Fruit fly (Drosophila melanogaster) whole organism, embryonic: ENCODE data around the gene bon.

Source experiments
- Asciz ChIP-seq: fragments of 200-800 bp; sonication (Bioruptor generic); optimal IDR thresholded peaks from 2 replicates; lab custom pipeline; 2017; ENCODE audit warnings: missing biosample characterization, mild to moderate bottlenecking, missing genetic modification characterization, missing genetic modification reagents
- CG10209 ChIP-seq: fragments of 200-800 bp; sonication (Bioruptor generic); optimal IDR thresholded peaks from 3 replicates; lab custom pipeline; 2017; ENCODE audit warnings: missing biosample characterization, mild to moderate bottlenecking, missing genetic modification characterization, missing genetic modification reagents
- CG10321 ChIP-seq: fragments of 200-800 bp; sonication (Bioruptor generic); IDR thresholded peaks from 2 replicates; pipeline ENCODE4 v1.3.6; 2022; ENCODE audit warnings: missing biosample characterization, missing genetic modification characterization
- CG11085 ChIP-seq: fragments of 200-800 bp; sonication (Bioruptor generic); IDR thresholded peaks from 2 replicates; pipeline ENCODE4 v1.3.6; 2022; ENCODE audit warnings: missing biosample characterization, missing genetic modification characterization
- CG11504 ChIP-seq: fragments of 200-800 bp; sonication (Bioruptor generic); optimal IDR thresholded peaks from 3 replicates; lab custom pipeline; 2019; ENCODE audit warnings: missing biosample characterization, mild to moderate bottlenecking, missing genetic modification characterization, moderate library complexity
- CG11696 ChIP-seq: fragments of 200-800 bp; sonication (Bioruptor generic); IDR thresholded peaks from 2 replicates; pipeline ENCODE4 v1.3.6; 2022; ENCODE audit warnings: missing biosample characterization, missing genetic modification characterization
- CG12155 ChIP-seq: fragments of 200-800 bp; sonication (Bioruptor generic); optimal IDR thresholded peaks from 3 replicates; lab custom pipeline; 2016; ENCODE audit warnings: missing biosample characterization, missing genetic modification characterization
- CG13123 ChIP-seq: fragments of 200-800 bp; sonication (Bioruptor generic); optimal IDR thresholded peaks from 2 replicates; lab custom pipeline; 2016; ENCODE audit warnings: missing biosample characterization, missing genetic modification characterization
- CG13775 ChIP-seq: fragments of 200-800 bp; sonication (Bioruptor generic); optimal IDR thresholded peaks from 3 replicates; lab custom pipeline; 2017; ENCODE audit warnings: missing biosample characterization, mild to moderate bottlenecking, missing genetic modification characterization
- CG13894 ChIP-seq: fragments of 200-800 bp; sonication (Bioruptor generic); optimal IDR thresholded peaks from 3 replicates; lab custom pipeline; 2018; ENCODE audit warnings: missing biosample characterization, mild to moderate bottlenecking, missing genetic modification characterization, moderate library complexity
- CG14860 ChIP-seq: fragments of 200-800 bp; sonication (Bioruptor generic); IDR thresholded peaks from 3 replicates; pipeline ENCODE4 v1.3.6; 2022; ENCODE audit warnings: missing biosample characterization, missing genetic modification characterization; ENCODE audit not compliant: partially characterized antibody
- CG1529 ChIP-seq: fragments of 200-800 bp; sonication (Bioruptor generic); optimal IDR thresholded peaks from 3 replicates; lab custom pipeline; 2018; ENCODE audit warnings: missing biosample characterization, missing genetic modification characterization
- CG17186 ChIP-seq: fragments of 200-800 bp; sonication (Bioruptor generic); optimal IDR thresholded peaks from 3 replicates; lab custom pipeline; 2017; ENCODE audit warnings: missing biosample characterization, missing genetic modification reagents, missing genetic modification characterization
- CG2120 ChIP-seq: fragments of 200-800 bp; sonication (Bioruptor generic); optimal IDR thresholded peaks from 3 replicates; lab custom pipeline; 2016; ENCODE audit warnings: missing biosample characterization, missing genetic modification characterization
- CG2875 ChIP-seq: fragments of 200-800 bp; sonication (Bioruptor generic); optimal IDR thresholded peaks from 2 replicates; lab custom pipeline; 2017; ENCODE audit warnings: missing biosample characterization, mild to moderate bottlenecking, missing genetic modification characterization, missing genetic modification reagents
- CG32767 ChIP-seq: fragments of 200-800 bp; sonication (Bioruptor generic); IDR thresholded peaks from 2 replicates; pipeline ENCODE4 v1.3.6; 2022; ENCODE audit warnings: missing biosample characterization, missing genetic modification characterization
- CG4282 ChIP-seq: fragments of 200-800 bp; sonication (Bioruptor generic); optimal IDR thresholded peaks from 2 replicates; lab custom pipeline; 2016; ENCODE audit warnings: missing biosample characterization, missing genetic modification characterization
- CG6689 ChIP-seq: fragments of 200-800 bp; sonication (Bioruptor generic); IDR thresholded peaks from 2 replicates; pipeline ENCODE4 v1.3.6; 2022; ENCODE audit warnings: missing biosample characterization, missing genetic modification characterization
- CG7271 ChIP-seq: fragments of 200-800 bp; sonication (Bioruptor generic); optimal IDR thresholded peaks from 2 replicates; lab custom pipeline; 2018; ENCODE audit warnings: missing biosample characterization, mild to moderate bottlenecking, missing genetic modification characterization, moderate library complexity
- CG7372 ChIP-seq: fragments of 200-800 bp; sonication (Bioruptor generic); IDR thresholded peaks from 2 replicates; pipeline ENCODE4 v1.3.6; 2022; ENCODE audit warnings: missing biosample characterization, missing genetic modification characterization
- CG9609 ChIP-seq: fragments of 200-800 bp; sonication (Bioruptor generic); optimal IDR thresholded peaks from 3 replicates; lab custom pipeline; 2016; ENCODE audit warnings: missing biosample characterization, missing genetic modification characterization
- HLH3B ChIP-seq: fragments of 200-800 bp; sonication (Bioruptor generic); IDR thresholded peaks from 2 replicates; pipeline ENCODE4 v1.3.6; 2022; ENCODE audit warnings: missing biosample characterization, missing genetic modification characterization
- HmgZ ChIP-seq: fragments of 200-800 bp; sonication (Bioruptor generic); optimal IDR thresholded peaks from 2 replicates; lab custom pipeline; 2018; ENCODE audit warnings: missing biosample characterization, mild to moderate bottlenecking, missing genetic modification characterization
- Hsf ChIP-seq: fragments of 200-800 bp; sonication (Bioruptor generic); optimal IDR thresholded peaks from 3 replicates; lab custom pipeline; 2016; ENCODE audit warnings: missing biosample characterization, missing genetic modification characterization
- Lhr ChIP-seq: fragments of 200-800 bp; sonication (Bioruptor generic); optimal IDR thresholded peaks from 3 replicates; lab custom pipeline; 2017; ENCODE audit warnings: mild to moderate bottlenecking, missing biosample characterization, missing genetic modification reagents, missing genetic modification characterization
- Pdp1 ChIP-seq, 2 experiments: fragments of 200-800 bp; sonication (Bioruptor generic); optimal IDR thresholded peaks; 3 replicates each; lab custom pipeline; 2016; ENCODE audit warnings: missing biosample characterization in 2 of 2, missing genetic modification characterization in 2 of 2, mild to moderate bottlenecking in 1 of 2, moderate library complexity in 1 of 2
- Ravus ChIP-seq: fragments of 200-800 bp; sonication (Bioruptor generic); IDR thresholded peaks from 2 replicates; pipeline ENCODE4 v1.3.6; 2022; ENCODE audit warnings: missing biosample characterization, missing genetic modification characterization
- Sox102F ChIP-seq: fragments of 200-800 bp; sonication (Bioruptor generic); optimal IDR thresholded peaks from 2 replicates; lab custom pipeline; 2018; ENCODE audit warnings: missing biosample characterization, mild to moderate bottlenecking, missing genetic modification characterization, moderate library complexity
- Xrp1 ChIP-seq: fragments of 200-800 bp; sonication (Bioruptor generic); IDR thresholded peaks from 2 replicates; pipeline ENCODE4 v1.3.6; 2022; ENCODE audit warnings: missing biosample characterization, missing genetic modification characterization
- crol ChIP-seq: fragments of 200-800 bp; sonication (Bioruptor generic); IDR thresholded peaks from 2 replicates; pipeline ENCODE4 v1.3.6; 2022; ENCODE audit warnings: missing biosample characterization, missing genetic modification characterization
- dati ChIP-seq: fragments of 200-800 bp; sonication (Bioruptor generic); IDR thresholded peaks from 2 replicates; pipeline ENCODE4 v1.3.6; 2022; ENCODE audit warnings: missing biosample characterization, missing genetic modification characterization
- dimm ChIP-seq: fragments of 200-800 bp; sonication (Bioruptor generic); IDR thresholded peaks from 2 replicates; pipeline ENCODE4 v1.3.6; 2022; ENCODE audit warnings: missing biosample characterization, missing genetic modification characterization
- ems ChIP-seq: fragments of 200-800 bp; sonication (Bioruptor generic); optimal IDR thresholded peaks from 3 replicates; lab custom pipeline; 2016; ENCODE audit warnings: missing biosample characterization, missing genetic modification characterization
- ewg ChIP-seq: fragments of 200-800 bp; sonication (Bioruptor generic); optimal IDR thresholded peaks from 3 replicates; lab custom pipeline; 2017; ENCODE audit warnings: mild to moderate bottlenecking, missing biosample characterization, missing genetic modification reagents, missing genetic modification characterization
- gro ChIP-seq: fragments of 200-800 bp; sonication (Bioruptor generic); optimal IDR thresholded peaks from 2 replicates; lab custom pipeline; 2016; ENCODE audit warnings: missing biosample characterization, missing genetic modification characterization
- kah ChIP-seq: fragments of 200-800 bp; sonication (Bioruptor generic); optimal IDR thresholded peaks from 2 replicates; lab custom pipeline; 2018; ENCODE audit warnings: missing biosample characterization, mild to moderate bottlenecking, missing genetic modification characterization
- kay ChIP-seq: fragments of 200-800 bp; sonication (Bioruptor generic); optimal IDR thresholded peaks from 2 replicates; lab custom pipeline; 2016; ENCODE audit warnings: missing biosample characterization, missing genetic modification characterization
- nom ChIP-seq: fragments of 200-800 bp; sonication (Bioruptor generic); optimal IDR thresholded peaks from 2 replicates; lab custom pipeline; 2017; ENCODE audit warnings: missing biosample characterization, missing genetic modification characterization, mild to moderate bottlenecking, moderate library complexity, missing genetic modification reagents
- oc ChIP-seq: fragments of 200-800 bp; sonication (Bioruptor generic); optimal IDR thresholded peaks from 2 replicates; lab custom pipeline; 2018; ENCODE audit warnings: missing biosample characterization, mild to moderate bottlenecking, missing genetic modification characterization, moderate library complexity
- pan ChIP-seq, 4 experiments: fragments of >200 bp in 3 of 4; fragments of 200-800 bp in 1 of 4; sonication (Bioruptor generic) in 1 of 4; optimal IDR thresholded peaks in 3 of 4; IDR thresholded peaks in 1 of 4; 2 replicates each; pipeline versions ENCODE4 v1.3.6 to Lab custom; 2017 to 2022; ENCODE audit warnings: missing biosample characterization in 2 of 4, missing genetic modification characterization in 2 of 4, mixed read lengths in 1 of 4
- pfk ChIP-seq: fragments of 200-800 bp; sonication (Bioruptor generic); optimal IDR thresholded peaks from 2 replicates; lab custom pipeline; 2018; ENCODE audit warnings: missing biosample characterization, mild to moderate bottlenecking, missing genetic modification characterization, moderate library complexity
- prd ChIP-seq, 3 experiments: fragments of >200 bp in 2 of 3; fragments of 200-800 bp in 1 of 3; sonication (Bioruptor generic) in 1 of 3; optimal IDR thresholded peaks in 2 of 3; IDR thresholded peaks in 1 of 3; 2 replicates in 2 of 3; 3 replicates in 1 of 3; pipeline versions ENCODE4 v1.3.6 to Lab custom; 2017 to 2022; ENCODE audit warnings: missing biosample characterization in 1 of 3, missing genetic modification characterization in 1 of 3
- pros ChIP-seq: fragments of 200-800 bp; sonication (Bioruptor generic); optimal IDR thresholded peaks from 3 replicates; lab custom pipeline; 2019; ENCODE audit warnings: missing biosample characterization, mild to moderate bottlenecking, missing genetic modification characterization, moderate library complexity
- pum ChIP-seq: fragments of 200-800 bp; sonication (Bioruptor generic); optimal IDR thresholded peaks from 2 replicates; lab custom pipeline; 2016; ENCODE audit warnings: missing biosample characterization, missing genetic modification characterization
- sim ChIP-seq: fragments of 200-800 bp; sonication (Bioruptor generic); IDR thresholded peaks from 2 replicates; pipeline ENCODE4 v1.3.6; 2022; ENCODE audit warnings: missing biosample characterization, missing genetic modification characterization
- sqz ChIP-seq: fragments of 200-800 bp; sonication (Bioruptor generic); optimal IDR thresholded peaks from 3 replicates; lab custom pipeline; 2018; ENCODE audit warnings: missing biosample characterization, mild to moderate bottlenecking, missing genetic modification characterization
- stc ChIP-seq: fragments of 200-800 bp; sonication (Bioruptor generic); IDR thresholded peaks from 2 replicates; pipeline ENCODE4 v1.3.6; 2022; ENCODE audit warnings: missing biosample characterization, missing genetic modification characterization

bon gene

DNA sequence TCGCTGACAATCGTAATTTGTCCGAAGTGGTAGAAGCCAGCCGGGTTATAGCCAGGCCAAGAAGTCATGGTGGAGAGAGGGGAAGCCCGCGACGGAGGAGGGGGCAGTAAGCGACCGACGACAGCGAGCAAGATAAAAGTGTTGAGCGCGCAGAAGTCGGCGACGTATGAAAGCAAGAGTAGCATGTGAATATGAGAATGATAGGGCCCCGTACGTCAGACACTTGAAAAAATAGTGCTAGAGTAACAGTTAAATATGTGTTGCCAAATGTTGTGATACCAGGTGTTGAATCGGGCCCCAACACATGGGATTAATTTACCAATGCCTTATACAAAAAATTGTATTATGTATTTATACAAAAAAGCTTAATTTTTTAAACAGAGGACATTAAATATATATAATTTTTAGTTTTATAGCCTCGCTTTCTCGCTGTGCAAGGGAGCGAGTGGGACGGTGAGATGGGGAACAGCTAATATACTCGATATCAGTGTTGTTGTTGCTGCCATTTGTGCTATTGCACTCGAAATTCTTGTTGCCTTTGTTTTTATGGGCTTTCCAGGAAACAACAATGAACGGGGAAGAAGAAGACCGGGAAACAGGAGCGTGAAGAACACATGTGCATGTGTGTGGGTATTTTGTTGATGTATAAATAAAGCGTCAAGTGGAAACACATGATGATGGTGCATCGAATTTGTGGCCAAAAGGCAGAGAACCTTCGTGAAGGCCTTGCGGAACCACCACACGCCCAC, 42.9 kb upstream of the bon start (continued):
- TF ChIP-seq kay (GFP tag; lab: Kevin White, UChicago), result peak; percentile 62
- TF ChIP-seq Asciz (GFP tag; lab: Kevin White, UChicago), result peak; percentile 75
- peak; percentile 83 for TF ChIP-seq CG2120 (GFP tag; lab: Kevin White, UChicago)
- TF ChIP-seq Sox102F, result peak; percentile 84
- TF ChIP-seq nom (GFP tag; lab: Kevin White, UChicago), result peak; percentile 78
- peak; percentile 86 for TF ChIP-seq HLH3B (GFP tag; lab: Robert Waterston, UW)
- TF ChIP-seq prd (optimal IDR thresholded peaks at IDR 0.05; lab: Kevin White, UChicago), result no peak
- peak; percentile 87 for TF ChIP-seq prd (GFP tag; IDR thresholded peaks at IDR 0.05; lab: Robert Waterston, UW)
- peak; percentile 68 for TF ChIP-seq ewg (GFP tag; lab: Kevin White, UChicago)
- peak; percentile 62; the same call in 1 of the 2 replicates for TF ChIP-seq dati
- peak; percentile 54 for TF ChIP-seq CG10321 (GFP tag; lab: Robert Waterston, UW)
- TF ChIP-seq CG7271, result no peak
- TF ChIP-seq HmgZ, result peak; percentile 91
- TF ChIP-seq CG13894 (tag; lab: Kevin White, UChicago), result peak; percentile 82
- TF ChIP-seq ems (GFP tag; lab: Kevin White, UChicago), result peak; percentile 63
- peak; percentile 95 for TF ChIP-seq crol (GFP tag; lab: Robert Waterston, UW)
- peak; percentile 77 for TF ChIP-seq stc
- TF ChIP-seq CG17186 (GFP tag; lab: Kevin White, UChicago), result no peak
- peak; percentile 24 for TF ChIP-seq gro (GFP tag; lab: Kevin White, UChicago)
- peak; percentile 77 for TF ChIP-seq CG1529
- TF ChIP-seq CG11696 (GFP tag; lab: Robert Waterston, UW), result peak; percentile 72; the same call in 1 of the 2 replicates
- no peak for TF ChIP-seq pan (optimal IDR thresholded peaks at IDR 0.05; lab: Kevin White, UChicago)
- TF ChIP-seq pan (GFP tag; optimal IDR thresholded peaks at IDR 0.05 in 1 of 2, IDR thresholded peaks at IDR 0.05 in 1 of 2), result peak in 1 of 2 experiments; percentile 77
- TF ChIP-seq Ravus (GFP tag; lab: Robert Waterston, UW), result peak; percentile 40; the same call in 1 of the 2 replicates
- peak; percentile 65 for TF ChIP-seq Lhr (GFP tag; lab: Kevin White, UChicago)
- TF ChIP-seq CG13123 (GFP tag; lab: Kevin White, UChicago), result peak; percentile 43
- peak; percentile 65 for TF ChIP-seq CG2875 (GFP tag; lab: Kevin White, UChicago)
- peak; percentile 68 for TF ChIP-seq pfk (GFP tag; lab: Kevin White, UChicago)
- TF ChIP-seq dimm (GFP tag; lab: Robert Waterston, UW), result peak; percentile 50
- peak; percentile 12 for TF ChIP-seq pum (GFP tag; lab: Kevin White, UChicago)
- peak; percentile 66 for TF ChIP-seq CG11085 (GFP tag; lab: Robert Waterston, UW)
- peak; percentile 67 for TF ChIP-seq Hsf (GFP tag; lab: Kevin White, UChicago)
- TF ChIP-seq oc (tag; lab: Kevin White, UChicago), result peak; percentile 82
- TF ChIP-seq CG11504 (tag; lab: Kevin White, UChicago), result peak; percentile 91
- TF ChIP-seq Xrp1 (GFP tag; lab: Robert Waterston, UW), result peak; percentile 87
- peak; percentile 61 for TF ChIP-seq kah (GFP tag; lab: Kevin White, UChicago)
- no peak for TF ChIP-seq CG14860 (GFP tag; lab: Robert Waterston, UW)
- peak; percentile 89 for TF ChIP-seq CG6689 (GFP tag; lab: Robert Waterston, UW)
- TF ChIP-seq CG12155 (GFP tag; lab: Kevin White, UChicago), result peak; percentile 78
- TF ChIP-seq Pdp1 (GFP tag; optimal IDR thresholded peaks at IDR 0.05; lab: Kevin White, UChicago), result peak in 1 of 2 experiments; percentile 63
- TF ChIP-seq CG7372 (GFP tag; lab: Robert Waterston, UW), result peak; percentile 77
- TF ChIP-seq pros (GFP tag; lab: Kevin White, UChicago), result no peak
- TF ChIP-seq CG10209, result peak; percentile 86
- peak; percentile 81 for TF ChIP-seq CG13775
- peak; percentile 58; the same call in 1 of the 2 replicates for TF ChIP-seq CG32767 (GFP tag; lab: Robert Waterston, UW)
- TF ChIP-seq sim (GFP tag; lab: Robert Waterston, UW), result peak; percentile 63
- peak; percentile 36 for TF ChIP-seq CG9609 (GFP tag; lab: Kevin White, UChicago)
- TF ChIP-seq CG4282 (GFP tag; lab: Kevin White, UChicago), result no peak
- peak; percentile 69 for TF ChIP-seq sqz (GFP tag; lab: Kevin White, UChicago)
